Worm (Caenorhabditis elegans) whole organism, L2 larva: ENCODE data around the gene ani-1.

Source experiments
- C34F6.9 ChIP-seq: fragments of 150-350 bp; optimal IDR thresholded peaks from 2 replicates; lab custom pipeline; 2014; ENCODE audit warnings: missing biosample characterization, missing genetic modification characterization
- F13H6.1 ChIP-seq: sonication (generic microtip); optimal IDR thresholded peaks from 2 replicates; lab custom pipeline; 2016; ENCODE audit warnings: missing genetic modification characterization, missing compliant biosample characterization
- R02D3.7 ChIP-seq: fragments of 150-350 bp; optimal IDR thresholded peaks from 2 replicates; lab custom pipeline; 2014; ENCODE audit warnings: missing biosample characterization, missing genetic modification characterization
- Y55F3AM.14 ChIP-seq: fragments of 200-800 bp; sonication (Bioruptor generic); optimal IDR thresholded peaks from 2 replicates; lab custom pipeline; 2018; ENCODE audit warnings: mild to moderate bottlenecking, missing genetic modification characterization, missing compliant biosample characterization
- ZK546.5 ChIP-seq: sonication (generic microtip); optimal IDR thresholded peaks from 2 replicates; lab custom pipeline; 2017; ENCODE audit warnings: missing biosample characterization, missing genetic modification characterization
- alr-1 ChIP-seq: fragments of 150-350 bp; optimal IDR thresholded peaks from 2 replicates; lab custom pipeline; 2014; ENCODE audit warnings: missing biosample characterization, missing genetic modification characterization
- aly-2 ChIP-seq: fragments of 150-350 bp; optimal IDR thresholded peaks from 2 replicates; lab custom pipeline; 2014; ENCODE audit warnings: missing biosample characterization, missing genetic modification characterization
- ama-1 ChIP-seq: fragments of 150-350 bp; optimal IDR thresholded peaks from 2 replicates; lab custom pipeline; 2018; ENCODE audit warnings: inconsistent platforms
- blmp-1 ChIP-seq: sonication (generic microtip); optimal IDR thresholded peaks from 2 replicates; lab custom pipeline; 2017; ENCODE audit warnings: missing genetic modification characterization, mild to moderate bottlenecking, missing compliant biosample characterization, antibody characterized with exemption, moderate library complexity; ENCODE audit not compliant: insufficient read depth
- ceh-16 ChIP-seq: fragments of 150-350 bp; optimal IDR thresholded peaks from 2 replicates; lab custom pipeline; 2014; ENCODE audit warnings: missing biosample characterization, missing genetic modification characterization
- ceh-82 ChIP-seq: fragments of 150-350 bp; optimal IDR thresholded peaks from 2 replicates; lab custom pipeline; 2014; ENCODE audit warnings: missing biosample characterization, missing genetic modification characterization
- crh-2 ChIP-seq: sonication (generic microtip); optimal IDR thresholded peaks from 2 replicates; lab custom pipeline; 2017; ENCODE audit warnings: missing biosample characterization, missing genetic modification characterization
- dmd-4 ChIP-seq: sonication (generic microtip); optimal IDR thresholded peaks from 2 replicates; lab custom pipeline; 2017; ENCODE audit warnings: missing biosample characterization, missing genetic modification characterization
- elt-1 ChIP-seq: fragments of 150-350 bp; optimal IDR thresholded peaks from 2 replicates; lab custom pipeline; 2014; ENCODE audit warnings: missing biosample characterization, missing genetic modification characterization
- elt-3 ChIP-seq: sonication (generic microtip); optimal IDR thresholded peaks from 2 replicates; lab custom pipeline; 2017; ENCODE audit warnings: missing biosample characterization, missing genetic modification characterization
- fos-1 ChIP-seq: fragments of 150-350 bp; optimal IDR thresholded peaks from 2 replicates; lab custom pipeline; 2014; ENCODE audit warnings: missing biosample characterization, missing genetic modification characterization
- gmeb-1 ChIP-seq: fragments of 150-350 bp; optimal IDR thresholded peaks from 2 replicates; lab custom pipeline; 2014; ENCODE audit warnings: missing biosample characterization, missing genetic modification characterization
- lin-11 ChIP-seq: fragments of 150-350 bp; sonication (generic microtip); optimal IDR thresholded peaks from 2 replicates; lab custom pipeline; 2014; ENCODE audit warnings: missing biosample characterization, missing genetic modification characterization, inconsistent platforms, mixed read lengths
- lin-13 ChIP-seq: fragments of 150-350 bp; optimal IDR thresholded peaks from 2 replicates; lab custom pipeline; 2014; ENCODE audit warnings: missing biosample characterization, missing genetic modification reagents, missing genetic modification characterization
- lin-39 ChIP-seq: fragments of 150-350 bp; optimal IDR thresholded peaks from 2 replicates; lab custom pipeline; 2014; ENCODE audit warnings: missing biosample characterization, missing genetic modification reagents, missing genetic modification characterization
- lsy-2 ChIP-seq, 2 experiments: fragments of 150-350 bp in 1 of 2; sonication (generic microtip) in 1 of 2; optimal IDR thresholded peaks; 2 replicates each; lab custom pipeline; 2014 to 2017; ENCODE audit warnings: missing biosample characterization in 2 of 2, missing genetic modification characterization in 2 of 2
- mab-5 ChIP-seq: fragments of 150-350 bp; optimal IDR thresholded peaks from 2 replicates; lab custom pipeline; 2014; ENCODE audit warnings: missing biosample characterization, missing genetic modification characterization
- mbf-1 ChIP-seq: sonication (generic microtip); optimal IDR thresholded peaks from 2 replicates; lab custom pipeline; 2017; ENCODE audit warnings: missing biosample characterization, missing genetic modification characterization
- mdl-1 ChIP-seq, 2 experiments: fragments of 150-350 bp in 1 of 2; sonication (generic microtip) in 1 of 2; optimal IDR thresholded peaks; 2 replicates each; lab custom pipeline; 2017; ENCODE audit warnings: missing biosample characterization in 2 of 2, missing genetic modification characterization in 2 of 2
- nhr-10 ChIP-seq: sonication (generic microtip); optimal IDR thresholded peaks from 2 replicates; lab custom pipeline; 2017; ENCODE audit warnings: missing biosample characterization, missing genetic modification characterization
- nhr-11 ChIP-seq: fragments of 150-350 bp; optimal IDR thresholded peaks from 2 replicates; lab custom pipeline; 2014; ENCODE audit warnings: missing biosample characterization, missing genetic modification characterization
- nhr-12 ChIP-seq: fragments of 150-350 bp; optimal IDR thresholded peaks from 2 replicates; lab custom pipeline; 2014; ENCODE audit warnings: missing biosample characterization, missing genetic modification characterization
- nhr-129 ChIP-seq: fragments of 150-350 bp; optimal IDR thresholded peaks from 2 replicates; lab custom pipeline; 2014; ENCODE audit warnings: missing biosample characterization, missing genetic modification characterization
- nhr-21 ChIP-seq: fragments of 150-350 bp; optimal IDR thresholded peaks from 2 replicates; lab custom pipeline; 2014; ENCODE audit warnings: missing biosample characterization, missing genetic modification characterization
- nhr-23 ChIP-seq: fragments of 150-350 bp; optimal IDR thresholded peaks from 2 replicates; lab custom pipeline; 2014; ENCODE audit warnings: missing biosample characterization, missing genetic modification reagents, missing genetic modification characterization
- nhr-237 ChIP-seq: fragments of 150-350 bp; optimal IDR thresholded peaks from 2 replicates; lab custom pipeline; 2014; ENCODE audit warnings: missing biosample characterization, missing genetic modification characterization
- nhr-25 ChIP-seq: fragments of 150-350 bp; sonication (generic microtip); optimal IDR thresholded peaks from 3 replicates; lab custom pipeline; 2014; ENCODE audit warnings: missing biosample characterization, missing genetic modification characterization
- nhr-6 ChIP-seq: fragments of 150-350 bp; optimal IDR thresholded peaks from 2 replicates; lab custom pipeline; 2014; ENCODE audit warnings: missing biosample characterization, missing genetic modification characterization
- nhr-77 ChIP-seq: fragments of 150-350 bp; optimal IDR thresholded peaks from 2 replicates; lab custom pipeline; 2014; ENCODE audit warnings: missing biosample characterization, missing genetic modification characterization
- peb-1 ChIP-seq: fragments of 150-350 bp; optimal IDR thresholded peaks from 2 replicates; lab custom pipeline; 2014; ENCODE audit warnings: missing biosample characterization, missing genetic modification characterization
- sem-4 ChIP-seq: fragments of 150-350 bp; optimal IDR thresholded peaks from 2 replicates; lab custom pipeline; 2014; ENCODE audit warnings: missing biosample characterization, missing genetic modification reagents, missing genetic modification characterization
- sma-3 ChIP-seq: sonication (generic microtip); optimal IDR thresholded peaks from 2 replicates; lab custom pipeline; 2016; ENCODE audit warnings: missing genetic modification reagents, missing genetic modification characterization, missing compliant biosample characterization
- sma-9 ChIP-seq, 2 experiments: fragments of 150-350 bp in 1 of 2; sonication (generic microtip) in 1 of 2; optimal IDR thresholded peaks; 2 replicates each; lab custom pipeline; 2014 to 2016; ENCODE audit warnings: missing genetic modification characterization in 2 of 2, mild to moderate bottlenecking in 1 of 2, missing biosample characterization in 1 of 2, missing compliant biosample characterization in 1 of 2, missing genetic modification reagents in 1 of 2, moderate library complexity in 1 of 2
- snpc-4 ChIP-seq: fragments of 150-350 bp; optimal IDR thresholded peaks from 2 replicates; lab custom pipeline; 2014; ENCODE audit warnings: missing biosample characterization, missing genetic modification characterization
- unc-39 ChIP-seq: fragments of 150-350 bp; optimal IDR thresholded peaks from 2 replicates; lab custom pipeline; 2014; ENCODE audit warnings: missing biosample characterization, missing genetic modification characterization
- unc-55 ChIP-seq: fragments of 150-350 bp; sonication (generic microtip); optimal IDR thresholded peaks from 3 replicates; lab custom pipeline; 2014; ENCODE audit warnings: missing biosample characterization, missing genetic modification reagents, missing genetic modification characterization
- unc-62 ChIP-seq: fragments of 150-350 bp; optimal IDR thresholded peaks from 2 replicates; lab custom pipeline; 2014; ENCODE audit warnings: missing biosample characterization, missing genetic modification reagents, missing genetic modification characterization
- zag-1 ChIP-seq: fragments of 150-350 bp; optimal IDR thresholded peaks from 2 replicates; lab custom pipeline; 2014; ENCODE audit warnings: missing biosample characterization, missing genetic modification characterization
- ztf-1 ChIP-seq: fragments of 200-800 bp; sonication (Bioruptor generic); conservative IDR thresholded peaks from 2 replicates; pipeline ENCODE4 v1.3.6; 2022; ENCODE audit warnings: missing genetic modification characterization, missing compliant biosample characterization
- ztf-4 ChIP-seq: fragments of 150-350 bp; optimal IDR thresholded peaks from 2 replicates; lab custom pipeline; 2014; ENCODE audit warnings: missing biosample characterization, missing genetic modification characterization

ani-1 gene

DNA sequence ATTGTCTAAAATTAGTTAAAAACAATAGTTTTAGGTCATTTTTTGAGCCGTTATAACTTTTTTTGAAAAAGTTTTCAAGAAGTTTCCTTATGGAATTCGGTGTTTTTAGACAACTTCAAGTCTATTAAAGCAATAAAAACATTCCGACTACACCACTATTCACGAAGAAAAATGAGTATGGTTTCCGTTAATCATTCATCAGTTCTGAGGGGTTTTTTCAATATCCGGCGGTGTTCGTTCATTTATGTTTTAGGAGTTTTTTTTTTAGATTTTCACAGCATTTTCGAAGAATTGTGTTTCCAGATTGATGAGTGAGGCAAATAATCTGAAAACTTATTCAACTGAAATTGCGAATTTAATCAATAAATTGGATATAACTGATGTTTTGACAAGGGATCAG lies 19.1 kb downstream of the ani-1 start, which contains the start of gene Y49E10.27:
TSS of gene Y49E10.27 (plus strand) at position 301 of the 400 bp plus-strand sequence.
- TF ChIP-seq elt-3 (tag; lab: Kevin White, UChicago) (no peak), unc-39 (tag; lab: Kevin White, UChicago) (no peak), mdl-1 (tag; optimal IDR thresholded peaks at IDR 0.05; lab: Kevin White, UChicago) (no peak), sem-4 (tag; lab: Kevin White, UChicago) (no peak), snpc-4 (tag; lab: Kevin White, UChicago) (no peak), aly-2 (tag; lab: Kevin White, UChicago) (no peak), F13H6.1 (tag; lab: Kevin White, UChicago) (no peak), nhr-12 (tag; lab: Kevin White, UChicago) (no peak), nhr-77 (tag; lab: Kevin White, UChicago) (no peak), nhr-129 (tag; lab: Kevin White, UChicago) (no peak), unc-55 (GFP tag; lab: Kevin White, UChicago) (no peak), ztf-1 (GFP tag; lab: Robert Waterston, UW) (no peak), alr-1 (no peak), lin-11 (tag; lab: Kevin White, UChicago) (no peak), peb-1 (tag; lab: Kevin White, UChicago) (no peak), sma-9 (GFP tag; optimal IDR thresholded peaks at IDR 0.05; lab: Kevin White, UChicago) (no peak), sma-9 (tag; optimal IDR thresholded peaks at IDR 0.05; lab: Kevin White, UChicago) (no peak), mbf-1 (tag; lab: Kevin White, UChicago) (no peak), lsy-2 (tag; optimal IDR thresholded peaks at IDR 0.05; lab: Kevin White, UChicago) (no peak), nhr-11 (tag; lab: Kevin White, UChicago) (no peak)

DNA sequence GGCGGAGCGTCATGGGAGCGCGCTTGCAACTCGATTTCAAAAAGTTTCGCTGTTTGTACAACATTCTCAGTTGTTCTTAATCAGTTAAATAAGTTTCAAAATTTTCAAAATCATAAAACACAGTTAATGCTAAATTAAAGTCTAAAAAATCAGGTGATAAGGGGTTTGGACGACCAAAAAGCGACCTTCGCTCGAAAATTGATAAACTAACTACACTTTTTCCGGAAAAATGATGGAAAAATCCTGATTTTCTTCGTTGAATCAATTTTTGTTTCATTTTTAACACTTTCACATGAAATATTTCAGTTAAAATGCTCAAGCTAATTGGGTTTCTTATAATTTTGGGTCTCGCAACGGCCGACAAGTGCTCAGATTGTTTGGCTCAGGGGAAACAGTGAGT lies 23.0 kb downstream of the ani-1 start, which contains the start of gene Y49E10.16:
TSS of gene Y49E10.16 (plus strand) at position 301 of the 400 bp plus-strand sequence.
- TF ChIP-seq dmd-4 (tag; lab: Kevin White, UChicago) (no peak), sma-9 (GFP tag; optimal IDR thresholded peaks at IDR 0.05; lab: Kevin White, UChicago) (no peak), sma-9 (tag; optimal IDR thresholded peaks at IDR 0.05; lab: Kevin White, UChicago) (no peak), nhr-11 (tag; lab: Kevin White, UChicago) (no peak), sem-4 (tag; lab: Kevin White, UChicago) (no peak), R02D3.7 (no peak), alr-1 (no peak), Y55F3AM.14 (GFP tag; lab: Kevin White, UChicago) (no peak), nhr-77 (tag; lab: Kevin White, UChicago) (no peak), sma-3 (GFP tag; lab: Kevin White, UChicago) (no peak), fos-1 (no peak), ceh-82 (tag; lab: Kevin White, UChicago) (no peak), zag-1 (tag; lab: Kevin White, UChicago) (no peak), mdl-1 (tag; optimal IDR thresholded peaks at IDR 0.05; lab: Kevin White, UChicago) (no peak), nhr-23 (tag; lab: Kevin White, UChicago) (no peak), ama-1 (no peak), F13H6.1 (tag; lab: Kevin White, UChicago) (no peak), lsy-2 (tag; optimal IDR thresholded peaks at IDR 0.05; lab: Kevin White, UChicago) (no peak), ztf-4 (tag; lab: Kevin White, UChicago) (no peak), elt-1 (tag; lab: Kevin White, UChicago) (no peak), nhr-10 (tag; lab: Kevin White, UChicago) (no peak)

DNA sequence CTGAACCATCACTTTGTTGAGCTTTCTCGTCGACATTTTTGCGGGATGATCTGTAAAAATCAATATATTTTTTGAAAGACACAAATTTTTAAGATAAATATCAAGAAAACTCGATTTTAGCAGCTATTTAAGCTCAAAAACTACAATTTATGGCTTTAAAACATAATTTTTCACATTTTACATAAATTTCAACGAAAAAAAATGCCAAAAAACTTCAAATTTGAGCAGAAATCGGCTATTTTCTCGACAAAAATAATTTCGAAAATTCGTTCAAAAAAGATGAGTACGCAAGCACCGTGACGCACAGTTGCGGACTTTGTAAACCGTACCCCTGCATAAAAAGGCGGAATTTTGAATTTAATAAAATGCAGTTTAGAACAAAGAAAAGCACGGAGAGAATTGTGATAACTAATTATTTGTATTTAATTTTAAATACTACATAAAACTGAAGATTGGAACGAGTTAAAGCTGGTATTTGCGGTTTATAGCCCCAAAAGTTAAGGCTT lies 23.5 kb downstream of the ani-1 start, which contains the start of gene snr-6:
TSS of gene snr-6 (minus strand) at position 51 of the 506 bp plus-strand sequence.
- TF ChIP-seq nhr-129 (tag; lab: Kevin White, UChicago) (peak; percentile 79), crh-2 (tag; lab: Kevin White, UChicago) (peak; percentile 49), sem-4 (tag; lab: Kevin White, UChicago) (peak; percentile 64), lin-39 (tag; lab: Kevin White, UChicago) (no peak), nhr-23 (tag; lab: Kevin White, UChicago) (no peak), nhr-10 (tag; lab: Kevin White, UChicago) (no peak), Y55F3AM.14 (GFP tag; lab: Kevin White, UChicago) (no peak), unc-62 (no peak), blmp-1 (tag; lab: Kevin White, UChicago) (peak; percentile 20), mab-5 (tag; lab: Kevin White, UChicago) (peak; percentile 42), nhr-237 (tag; lab: Kevin White, UChicago) (no peak), fos-1 (peak; percentile 14), nhr-21 (tag; lab: Kevin White, UChicago) (peak; percentile 27), lin-11 (tag; lab: Kevin White, UChicago) (peak; percentile 25), nhr-11 (tag; lab: Kevin White, UChicago) (no peak), sma-9 (GFP tag; optimal IDR thresholded peaks at IDR 0.05; lab: Kevin White, UChicago) (peak; percentile 53), sma-9 (tag; optimal IDR thresholded peaks at IDR 0.05; lab: Kevin White, UChicago) (no peak), aly-2 (tag; lab: Kevin White, UChicago) (no peak), C34F6.9 (peak; percentile 85), nhr-25 (tag; lab: Kevin White, UChicago) (peak; percentile 22), lin-13 (GFP tag; lab: Kevin White, UChicago) (peak; percentile 79), mdl-1 (tag; optimal IDR thresholded peaks at IDR 0.05; lab: Kevin White, UChicago) (no peak), unc-39 (tag; lab: Kevin White, UChicago) (no peak), R02D3.7 (no peak), gmeb-1 (tag; lab: Kevin White, UChicago) (peak; percentile 96), elt-3 (tag; lab: Kevin White, UChicago) (no peak), snpc-4 (tag; lab: Kevin White, UChicago) (peak; percentile 29), ZK546.5 (tag; lab: Kevin White, UChicago) (no peak), zag-1 (tag; lab: Kevin White, UChicago) (peak; percentile 11), nhr-6 (tag; lab: Kevin White, UChicago) (peak; percentile 1), nhr-12 (tag; lab: Kevin White, UChicago) (no peak), peb-1 (tag; lab: Kevin White, UChicago) (no peak), ceh-16 (tag; lab: Kevin White, UChicago) (no peak), lsy-2 (tag; optimal IDR thresholded peaks at IDR 0.05; lab: Kevin White, UChicago) (peak; percentile 95 to 99)
